Fruit fly (Drosophila melanogaster) whole organism, embryonic: ENCODE measurements around the gene Nt5b.

ENCODE experiments used
- Ada2b ChIP-seq: fragments of 200-800 bp; sonication (Bioruptor generic); IDR thresholded peaks from 2 replicates; pipeline ENCODE4 v1.3.6; 2022; ENCODE audit warnings: missing biosample characterization, missing genetic modification characterization
- Adf1 ChIP-seq: fragments of 200-800 bp; sonication (Bioruptor generic); IDR thresholded peaks from 2 replicates; pipeline ENCODE4 v1.3.6; 2022; ENCODE audit warnings: missing biosample characterization, missing genetic modification characterization
- Asciz ChIP-seq: fragments of 200-800 bp; sonication (Bioruptor generic); optimal IDR thresholded peaks from 2 replicates; lab custom pipeline; 2017; ENCODE audit warnings: missing biosample characterization, mild to moderate bottlenecking, missing genetic modification characterization, missing genetic modification reagents
- CG1024 ChIP-seq: fragments of 200-800 bp; sonication (Bioruptor generic); IDR thresholded peaks from 2 replicates; pipeline ENCODE4 v1.3.6; 2022; ENCODE audit warnings: missing biosample characterization, missing genetic modification characterization
- CG10267 ChIP-seq: fragments of 200-800 bp; sonication (Bioruptor generic); optimal IDR thresholded peaks from 2 replicates; lab custom pipeline; 2018; ENCODE audit warnings: missing biosample characterization, mild to moderate bottlenecking, missing genetic modification characterization, moderate library complexity
- CG11695 ChIP-seq: fragments of 200-800 bp; sonication (Bioruptor generic); IDR thresholded peaks from 3 replicates; pipeline ENCODE4 v1.3.6; 2022; ENCODE audit warnings: missing biosample characterization, missing genetic modification characterization
- CG12219 ChIP-seq: fragments of 200-800 bp; sonication (Bioruptor generic); optimal IDR thresholded peaks from 3 replicates; lab custom pipeline; 2018; ENCODE audit warnings: missing biosample characterization, mild to moderate bottlenecking, missing genetic modification characterization
- CG12769 ChIP-seq: fragments of 200-800 bp; sonication (Bioruptor generic); optimal IDR thresholded peaks from 2 replicates; lab custom pipeline; 2019; ENCODE audit warnings: missing biosample characterization, mild to moderate bottlenecking, missing genetic modification characterization, moderate library complexity
- CG13624 ChIP-seq: fragments of 200-800 bp; sonication (Bioruptor generic); optimal IDR thresholded peaks from 2 replicates; lab custom pipeline; 2016; ENCODE audit warnings: missing biosample characterization, missing genetic modification characterization
- CG14710 ChIP-seq: fragments of 200-800 bp; sonication (Bioruptor generic); optimal IDR thresholded peaks from 3 replicates; lab custom pipeline; 2019; ENCODE audit warnings: missing biosample characterization, mild to moderate bottlenecking, missing genetic modification characterization, moderate library complexity
- CG18619 ChIP-seq: fragments of 200-800 bp; sonication (Bioruptor generic); optimal IDR thresholded peaks from 3 replicates; lab custom pipeline; 2017; ENCODE audit warnings: missing biosample characterization, mild to moderate bottlenecking, missing genetic modification characterization
- CG2120 ChIP-seq: fragments of 200-800 bp; sonication (Bioruptor generic); optimal IDR thresholded peaks from 3 replicates; lab custom pipeline; 2016; ENCODE audit warnings: missing biosample characterization, missing genetic modification characterization
- CG32767 ChIP-seq: fragments of 200-800 bp; sonication (Bioruptor generic); IDR thresholded peaks from 2 replicates; pipeline ENCODE4 v1.3.6; 2022; ENCODE audit warnings: missing biosample characterization, missing genetic modification characterization
- CG33213 ChIP-seq: fragments of 200-800 bp; sonication (Bioruptor generic); optimal IDR thresholded peaks from 3 replicates; lab custom pipeline; 2016; ENCODE audit warnings: missing biosample characterization, missing genetic modification characterization
- CG34376 ChIP-seq: fragments of 200-800 bp; sonication (Bioruptor generic); optimal IDR thresholded peaks from 2 replicates; lab custom pipeline; 2018; ENCODE audit warnings: missing biosample characterization, mild to moderate bottlenecking, missing genetic modification characterization
- CG3726 ChIP-seq: fragments of 200-800 bp; sonication (Bioruptor generic); IDR thresholded peaks from 3 replicates; pipeline ENCODE4, ENCODE4 v1.3.6; 2022; ENCODE audit warnings: missing biosample characterization, missing genetic modification characterization
- CG3838 ChIP-seq: fragments of 200-800 bp; sonication (Bioruptor generic); optimal IDR thresholded peaks from 3 replicates; lab custom pipeline; 2016; ENCODE audit warnings: missing biosample characterization, missing genetic modification characterization
- CG4282 ChIP-seq: fragments of 200-800 bp; sonication (Bioruptor generic); optimal IDR thresholded peaks from 2 replicates; lab custom pipeline; 2016; ENCODE audit warnings: missing biosample characterization, missing genetic modification characterization
- CG6791 ChIP-seq: fragments of 200-800 bp; sonication (Bioruptor generic); IDR thresholded peaks from 3 replicates; pipeline ENCODE4 v1.3.6; 2022; ENCODE audit warnings: missing biosample characterization, missing genetic modification characterization; ENCODE audit not compliant: partially characterized antibody
- CG6813 ChIP-seq: fragments of 200-800 bp; sonication (Bioruptor generic); optimal IDR thresholded peaks from 2 replicates; lab custom pipeline; 2017; ENCODE audit warnings: missing biosample characterization, missing genetic modification characterization, mild to moderate bottlenecking, moderate library complexity, missing genetic modification reagents
- CG8089 ChIP-seq: fragments of 200-800 bp; sonication (Bioruptor generic); optimal IDR thresholded peaks from 3 replicates; lab custom pipeline; 2016; ENCODE audit warnings: missing biosample characterization, missing genetic modification characterization
- Chrac-16 ChIP-seq: fragments of 200-800 bp; sonication (Bioruptor generic); optimal IDR thresholded peaks from 3 replicates; lab custom pipeline; 2016; ENCODE audit warnings: missing biosample characterization, missing genetic modification characterization
- Deaf1 ChIP-seq: fragments of 200-800 bp; optimal IDR thresholded peaks from 3 replicates; lab custom pipeline; 2019; ENCODE audit warnings: missing biosample characterization, mild to moderate bottlenecking, missing genetic modification characterization, moderate library complexity
- Dek ChIP-seq: fragments of 200-800 bp; sonication (Bioruptor generic); optimal IDR thresholded peaks from 3 replicates; lab custom pipeline; 2019; ENCODE audit warnings: missing biosample characterization, mild to moderate bottlenecking, missing genetic modification characterization, moderate library complexity
- Fer3 ChIP-seq: fragments of 200-800 bp; sonication (Bioruptor generic); optimal IDR thresholded peaks from 2 replicates; lab custom pipeline; 2018; ENCODE audit warnings: missing biosample characterization, mild to moderate bottlenecking, missing genetic modification characterization, moderate library complexity
- HLH3B ChIP-seq: fragments of 200-800 bp; sonication (Bioruptor generic); IDR thresholded peaks from 2 replicates; pipeline ENCODE4 v1.3.6; 2022; ENCODE audit warnings: missing biosample characterization, missing genetic modification characterization
- Hand ChIP-seq: fragments of 200-800 bp; sonication (Bioruptor generic); optimal IDR thresholded peaks from 2 replicates; lab custom pipeline; 2017; ENCODE audit warnings: mild to moderate bottlenecking, missing biosample characterization, missing genetic modification reagents, missing genetic modification characterization
- NFAT ChIP-seq: fragments of 200-800 bp; sonication (Bioruptor generic); IDR thresholded peaks from 2 replicates; pipeline ENCODE4 v1.3.6; 2022; ENCODE audit warnings: missing biosample characterization, missing genetic modification characterization
- Ptx1 ChIP-seq: fragments of 200-800 bp; sonication (Bioruptor generic); IDR thresholded peaks from 2 replicates; pipeline ENCODE4 v1.3.6; 2022; ENCODE audit warnings: missing biosample characterization, missing genetic modification characterization
- Xrp1 ChIP-seq: fragments of 200-800 bp; sonication (Bioruptor generic); IDR thresholded peaks from 2 replicates; pipeline ENCODE4 v1.3.6; 2022; ENCODE audit warnings: missing biosample characterization, missing genetic modification characterization
- abd-A ChIP-seq: fragments of 200-800 bp; sonication (Bioruptor generic); optimal IDR thresholded peaks from 3 replicates; lab custom pipeline; 2019; ENCODE audit warnings: missing biosample characterization, mild to moderate bottlenecking, missing genetic modification characterization, moderate library complexity
- ara ChIP-seq: fragments of 200-800 bp; sonication (Bioruptor generic); IDR thresholded peaks from 2 replicates; pipeline ENCODE4 v1.3.6; 2022; ENCODE audit warnings: missing biosample characterization, missing genetic modification characterization
- bigmax ChIP-seq: fragments of 200-800 bp; sonication (Bioruptor generic); optimal IDR thresholded peaks from 2 replicates; lab custom pipeline; 2018; ENCODE audit warnings: missing biosample characterization, mild to moderate bottlenecking, missing genetic modification characterization
- ewg ChIP-seq: fragments of 200-800 bp; sonication (Bioruptor generic); optimal IDR thresholded peaks from 3 replicates; lab custom pipeline; 2017; ENCODE audit warnings: mild to moderate bottlenecking, missing biosample characterization, missing genetic modification reagents, missing genetic modification characterization
- gcm2 ChIP-seq: fragments of 200-800 bp; sonication (Bioruptor generic); optimal IDR thresholded peaks from 2 replicates; lab custom pipeline; 2016; ENCODE audit warnings: missing biosample characterization, missing genetic modification characterization
- hth ChIP-seq: fragments of >200 bp; optimal IDR thresholded peaks from 2 replicates; lab custom pipeline; 2017; ENCODE audit warnings: inconsistent platforms
- ind ChIP-seq: fragments of 200-800 bp; sonication (Bioruptor generic); optimal IDR thresholded peaks from 3 replicates; lab custom pipeline; 2016; ENCODE audit warnings: missing biosample characterization, missing genetic modification characterization
- inv ChIP-seq: fragments of 200-800 bp; sonication (Bioruptor generic); IDR thresholded peaks from 2 replicates; pipeline ENCODE4 v1.3.6; 2022; ENCODE audit warnings: missing biosample characterization, missing genetic modification characterization; ENCODE audit not compliant: partially characterized antibody
- kni ChIP-seq: fragments of 200-800 bp; sonication (Bioruptor generic); optimal IDR thresholded peaks from 3 replicates; lab custom pipeline; 2017; ENCODE audit warnings: mild to moderate bottlenecking, missing biosample characterization, missing genetic modification reagents, missing genetic modification characterization
- lab ChIP-seq: fragments of 200-800 bp; sonication (Bioruptor generic); optimal IDR thresholded peaks from 3 replicates; lab custom pipeline; 2017; ENCODE audit warnings: missing biosample characterization, missing genetic modification characterization, mild to moderate bottlenecking, moderate library complexity, missing genetic modification reagents
- row ChIP-seq: fragments of 200-800 bp; sonication (Bioruptor generic); IDR thresholded peaks from 3 replicates; pipeline ENCODE4 v1.3.6; 2022; ENCODE audit warnings: missing biosample characterization, missing genetic modification characterization
- sd ChIP-seq: fragments of 200-800 bp; sonication (Bioruptor generic); optimal IDR thresholded peaks from 3 replicates; lab custom pipeline; 2018; ENCODE audit warnings: missing biosample characterization, mild to moderate bottlenecking, missing genetic modification characterization, moderate library complexity
- shn ChIP-seq: fragments of 200-800 bp; sonication (Bioruptor generic); optimal IDR thresholded peaks from 3 replicates; lab custom pipeline; 2016; ENCODE audit warnings: missing biosample characterization, missing genetic modification characterization
- vvl ChIP-seq: fragments of 200-800 bp; sonication (Bioruptor generic); IDR thresholded peaks from 2 replicates; pipeline ENCODE4 v1.3.6; 2022; ENCODE audit warnings: missing biosample characterization, missing genetic modification characterization
- yki ChIP-seq: fragments of >200 bp; optimal IDR thresholded peaks from 3 replicates; lab custom pipeline; 2018
- zfh1 ChIP-seq: fragments of 200-800 bp; sonication (Bioruptor generic); IDR thresholded peaks from 3 replicates; pipeline ENCODE4 v1.3.6; 2022; ENCODE audit warnings: missing biosample characterization, missing genetic modification characterization

Gene Nt5b

DNA sequence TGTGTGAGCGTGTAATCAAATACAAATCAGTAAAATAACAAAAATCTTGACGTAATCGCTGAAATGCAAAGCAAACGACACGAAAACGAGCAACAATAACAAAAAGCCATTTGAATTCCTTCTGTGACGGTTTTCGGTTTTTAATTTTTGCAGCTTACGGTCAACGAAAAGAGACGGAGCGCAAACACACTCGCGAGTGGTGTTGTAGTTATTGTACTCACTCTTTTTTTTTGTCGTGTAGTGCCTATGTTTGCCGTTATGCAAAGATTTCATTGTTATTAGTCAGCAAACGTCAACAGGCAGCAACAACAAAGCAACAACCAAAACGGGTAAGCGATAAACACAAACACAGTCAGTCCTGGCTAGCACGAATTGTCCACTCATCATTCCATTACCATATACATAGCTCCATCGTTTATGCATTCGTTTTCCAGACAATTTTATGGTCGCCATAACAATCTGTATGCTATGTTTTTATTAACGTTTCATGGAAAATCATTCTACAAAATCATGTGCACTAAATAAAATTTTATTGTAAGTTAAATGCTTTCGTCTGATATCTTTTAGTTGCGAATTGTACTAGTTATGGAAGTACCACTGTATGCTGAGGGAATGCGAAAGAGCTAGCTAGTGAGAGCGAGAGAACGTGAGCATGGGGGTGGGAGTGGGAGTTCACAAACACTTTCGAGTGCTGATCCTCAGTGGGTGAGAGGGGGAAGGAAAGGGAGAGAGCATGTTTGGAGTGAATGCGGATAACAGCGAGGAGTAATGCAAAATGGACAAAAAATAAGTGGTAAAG lies 42.9 kb downstream of the Nt5b start (continued):
- peak; percentile 72 for TF ChIP-seq Xrp1
- TF ChIP-seq HLH3B (GFP tag; lab: Robert Waterston, UW): peak; percentile 52; the same call in 1 of the 2 replicates
- peak; percentile 78 for TF ChIP-seq CG11695 (GFP tag; lab: Robert Waterston, UW)
- TF ChIP-seq abd-A (tag; lab: Kevin White, UChicago): peak; percentile 28
- TF ChIP-seq yki (lab: Kevin White, UChicago): no peak

DNA sequence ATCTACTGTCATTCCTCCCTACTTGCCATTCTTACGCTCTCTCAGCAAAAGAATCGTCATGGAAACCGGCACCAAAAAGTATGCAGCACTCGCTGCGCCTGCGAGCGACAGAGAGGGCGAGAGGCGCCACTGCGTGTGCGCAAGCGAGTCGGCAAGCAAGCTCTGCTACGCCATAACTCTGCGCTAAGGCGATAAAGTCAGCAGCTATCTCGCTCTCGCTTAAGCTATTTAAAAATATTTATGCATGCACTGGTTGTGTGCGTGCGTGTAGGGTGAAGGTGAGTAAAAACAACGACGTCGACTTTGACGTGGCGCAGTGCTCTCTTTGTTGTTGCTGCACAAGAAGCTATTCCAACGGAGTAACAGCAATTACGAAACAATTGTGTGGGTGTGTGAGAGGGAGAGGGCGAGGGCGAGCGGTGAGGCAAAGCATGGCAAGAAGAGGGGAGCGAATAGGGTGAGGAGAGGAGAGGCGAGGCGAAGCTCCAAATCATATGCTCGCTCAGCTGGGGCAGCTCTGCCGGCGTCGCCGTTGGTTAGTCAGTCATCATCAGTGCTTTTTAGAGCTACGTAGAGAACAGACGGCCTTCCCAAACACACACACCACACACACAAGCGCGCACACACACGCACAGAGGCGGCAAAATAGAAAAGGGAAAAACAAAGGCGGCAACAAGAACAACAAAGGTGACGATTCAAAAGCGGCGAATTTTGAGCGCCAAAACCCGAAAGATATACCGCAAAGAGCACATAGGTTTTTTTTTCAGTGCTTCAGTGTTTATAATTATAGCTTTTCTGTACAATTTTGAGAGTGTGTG lies 43.7 kb downstream of the Nt5b start, which contains the start of gene CrebB:
CrebB (plus strand) TSS at position 325 of the 818 bp plus-strand sequence.
- TF ChIP-seq CG6791: 0 out of 3 replicates have a peak, but pooled peaks have one; percentile 26
- TF ChIP-seq ara: peak; percentile 55
- peak; percentile 7 for TF ChIP-seq ind
- TF ChIP-seq Asciz (GFP tag; lab: Kevin White, UChicago): peak; percentile 12
- TF ChIP-seq CG3726 (GFP tag; lab: Robert Waterston, UW): 0 out of 3 replicates have a peak, but pooled peaks have one; percentile 9
- peak; percentile 88 for TF ChIP-seq vvl
- TF ChIP-seq bigmax (GFP tag; lab: Kevin White, UChicago): no peak
- peak; percentile 32 for TF ChIP-seq ewg
- TF ChIP-seq CG12769 (tag; lab: Kevin White, UChicago): peak; percentile 90
- TF ChIP-seq CG32767 (GFP tag; lab: Robert Waterston, UW): no peak
- TF ChIP-seq Deaf1 (tag; lab: Kevin White, UChicago): peak; percentile 47
- TF ChIP-seq CG8089: no peak
- peak; percentile 35 for TF ChIP-seq CG12219 (GFP tag; lab: Kevin White, UChicago)
- no peak for TF ChIP-seq lab (GFP tag; lab: Kevin White, UChicago)
- no peak for TF ChIP-seq CG6813
- TF ChIP-seq CG33213 (GFP tag; lab: Kevin White, UChicago): no peak
- peak; percentile 31 for TF ChIP-seq Fer3
- TF ChIP-seq CG10267 (tag; lab: Kevin White, UChicago): no peak
- peak; percentile 7 for TF ChIP-seq CG4282 (GFP tag; lab: Kevin White, UChicago)
- TF ChIP-seq Ptx1 (GFP tag; lab: Robert Waterston, UW): peak; percentile 47
- peak; percentile 26 for TF ChIP-seq CG2120 (GFP tag; lab: Kevin White, UChicago)
- TF ChIP-seq Ada2b (GFP tag; lab: Robert Waterston, UW): peak; percentile 42; the same call in 1 of the 2 replicates
- peak; percentile 89 for TF ChIP-seq CG13624 (GFP tag; lab: Kevin White, UChicago)
- peak; percentile 1 for TF ChIP-seq Chrac-16 (GFP tag; lab: Kevin White, UChicago)
- TF ChIP-seq inv (GFP tag; lab: Robert Waterston, UW): 0 out of 2 replicates have a peak, but pooled peaks have one; percentile 28
- TF ChIP-seq hth (lab: Kevin White, UChicago): no peak
- TF ChIP-seq CG14710: peak; percentile 24
- no peak for TF ChIP-seq zfh1 (GFP tag; lab: Robert Waterston, UW)
- TF ChIP-seq Hand: peak; percentile 43
- peak; percentile 59 for TF ChIP-seq NFAT
- TF ChIP-seq CG18619: no peak
- TF ChIP-seq CG1024 (GFP tag; lab: Robert Waterston, UW): no peak
- TF ChIP-seq kni (GFP tag; lab: Kevin White, UChicago): peak; percentile 91
- peak; percentile 45 for TF ChIP-seq Dek
- no peak for TF ChIP-seq gcm2 (GFP tag; lab: Kevin White, UChicago)
- peak; percentile 16 for TF ChIP-seq shn (GFP tag; lab: Kevin White, UChicago)
- peak; percentile 98 for TF ChIP-seq Adf1 (GFP tag; lab: Robert Waterston, UW)
- TF ChIP-seq row: peak; percentile 53
- TF ChIP-seq CG3838 (GFP tag; lab: Kevin White, UChicago): no peak
- peak; percentile 92 for TF ChIP-seq sd (tag; lab: Kevin White, UChicago)
- peak; percentile 84 for TF ChIP-seq CG34376 (GFP tag; lab: Kevin White, UChicago)
